Worm (Caenorhabditis elegans): ENCODE results near the gene T21B6.3.

The T21B6.3 gene

ce11 chrX:10948852-10949251 lies at the start of gene T21B6.3:
T21B6.3 (minus strand) TSS chrX:10948952.
- TF ChIP-seq him-1 (tag; optimal IDR thresholded peaks at IDR 0.05) (no peak), W03F9.2 (tag; optimal IDR thresholded peaks at IDR 0.05) (no peak), dao-5 (tag; optimal IDR thresholded peaks at IDR 0.05) (no peak)

- no peak for TF ChIP-seq him-1 (tag; optimal IDR thresholded peaks at IDR 0.05)
- TF ChIP-seq dao-5 (tag; optimal IDR thresholded peaks at IDR 0.05) = no peak
- no peak for TF ChIP-seq W03F9.2 (tag; optimal IDR thresholded peaks at IDR 0.05)
Observed at ce11 chrX:10992177-10992576, 43.4 kb upstream of the T21B6.3 start, which contains the start of gene ver-3. ver-3 (plus strand) TSS chrX:10992477.

- TF ChIP-seq him-1 (tag; optimal IDR thresholded peaks at IDR 0.05) = no peak
- no peak for TF ChIP-seq dao-5 (tag; optimal IDR thresholded peaks at IDR 0.05)
- TF ChIP-seq W03F9.2 (tag; optimal IDR thresholded peaks at IDR 0.05) = no peak
Observed at ce11 chrX:10991352-10992172, 42.8 kb upstream of the T21B6.3 start.

- TF ChIP-seq him-1 (tag; optimal IDR thresholded peaks at IDR 0.05) (no peak), dao-5 (tag; optimal IDR thresholded peaks at IDR 0.05) (no peak), W03F9.2 (tag; optimal IDR thresholded peaks at IDR 0.05) (no peak)
Observed at ce11 chrX:10990855-10991176, 42.1 kb upstream of the T21B6.3 start.

- TF ChIP-seq W03F9.2 (tag; optimal IDR thresholded peaks at IDR 0.05) = no peak
- TF ChIP-seq him-1 (tag; optimal IDR thresholded peaks at IDR 0.05) = no peak
- TF ChIP-seq dao-5 (tag; optimal IDR thresholded peaks at IDR 0.05) = no peak
Observed at ce11 chrX:10990159-10990854, 41.6 kb upstream of the T21B6.3 start.

ce11 chrX:10989286-10989685 lies 40.5 kb upstream of the T21B6.3 start:
- no peak for TF ChIP-seq dao-5 (tag; optimal IDR thresholded peaks at IDR 0.05)
- TF ChIP-seq W03F9.2 (tag; optimal IDR thresholded peaks at IDR 0.05) = no peak
- TF ChIP-seq him-1 (tag; optimal IDR thresholded peaks at IDR 0.05) = no peak

ce11 chrX:10982051-10982450 lies 33.3 kb upstream of the T21B6.3 start, which contains the start of gene ver-4:
ver-4 (plus strand) TSS chrX:10982351.
- TF ChIP-seq dao-5 (tag; optimal IDR thresholded peaks at IDR 0.05) = no peak
- TF ChIP-seq him-1 (tag; optimal IDR thresholded peaks at IDR 0.05) = no peak
- TF ChIP-seq W03F9.2 (tag; optimal IDR thresholded peaks at IDR 0.05) = no peak

- no peak for TF ChIP-seq W03F9.2 (tag; optimal IDR thresholded peaks at IDR 0.05)
- no peak for TF ChIP-seq dao-5 (tag; optimal IDR thresholded peaks at IDR 0.05)
- TF ChIP-seq him-1 (tag; optimal IDR thresholded peaks at IDR 0.05) = no peak
Observed at ce11 chrX:10981374-10981773, 32.6 kb upstream of the T21B6.3 start.

- no peak for TF ChIP-seq dao-5 (tag; optimal IDR thresholded peaks at IDR 0.05)
- TF ChIP-seq him-1 (tag; optimal IDR thresholded peaks at IDR 0.05) = no peak
- no peak for TF ChIP-seq W03F9.2 (tag; optimal IDR thresholded peaks at IDR 0.05)
Observed at ce11 chrX:10979186-10979585, 30.4 kb upstream of the T21B6.3 start, which contains the start of gene pxn-2. pxn-2 (minus strand) TSS chrX:10979286.

- TF ChIP-seq dao-5 (tag; optimal IDR thresholded peaks at IDR 0.05) (no peak), W03F9.2 (tag; optimal IDR thresholded peaks at IDR 0.05) (no peak)
Observed at ce11 chrX:10976447-10977196, 27.9 kb upstream of the T21B6.3 start.

ce11 chrX:10971118-10971517 lies 22.4 kb upstream of the T21B6.3 start:
- TF ChIP-seq him-1 (tag; optimal IDR thresholded peaks at IDR 0.05) (no peak), dao-5 (tag; optimal IDR thresholded peaks at IDR 0.05) (no peak), W03F9.2 (tag; optimal IDR thresholded peaks at IDR 0.05) (no peak)

ce11 chrX:10970629-10971028 lies 21.9 kb upstream of the T21B6.3 start, which contains the start of gene K09C8.8:
K09C8.8 (plus strand) TSS chrX:10970929.
- TF ChIP-seq him-1 (tag; optimal IDR thresholded peaks at IDR 0.05) = no peak
- TF ChIP-seq W03F9.2 (tag; optimal IDR thresholded peaks at IDR 0.05) = no peak
- TF ChIP-seq dao-5 (tag; optimal IDR thresholded peaks at IDR 0.05) = no peak

ce11 chrX:10967698-10968097 lies 18.9 kb upstream of the T21B6.3 start, which contains the start of gene K09C8.9:
K09C8.9 (minus strand) TSS chrX:10967798.
- no peak for TF ChIP-seq dao-5 (tag; optimal IDR thresholded peaks at IDR 0.05)
- no peak for TF ChIP-seq him-1 (tag; optimal IDR thresholded peaks at IDR 0.05)
- TF ChIP-seq W03F9.2 (tag; optimal IDR thresholded peaks at IDR 0.05) = no peak

All from whole organism, L4/young adult.